Worm (Caenorhabditis elegans): Measurements from ENCODE around the gene Y73C8C.3.

DNA sequence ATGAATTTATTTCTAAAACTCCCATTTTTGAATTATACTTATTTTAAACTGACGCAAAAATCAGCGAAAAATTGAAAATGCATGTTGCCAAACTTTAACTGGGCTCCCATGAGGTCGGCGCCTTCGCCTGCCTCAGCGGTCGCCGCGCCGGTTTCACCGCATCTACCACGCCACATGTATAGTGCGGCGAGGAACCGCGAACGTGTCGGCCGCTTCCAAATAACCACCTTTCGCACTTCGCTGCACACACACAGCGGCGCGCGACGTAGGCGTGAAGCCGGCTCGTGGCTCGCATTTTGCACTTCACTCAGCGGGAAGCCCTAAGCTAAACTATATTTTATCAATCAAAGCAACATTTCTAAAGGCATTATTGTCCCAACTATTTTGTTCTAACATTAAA lies 14.5 kb upstream of the Y73C8C.3 start:
- no peak for TF ChIP-seq lsy-2 (tag; optimal IDR thresholded peaks at IDR 0.05)
- no peak for TF ChIP-seq nhr-77 (tag; optimal IDR thresholded peaks at IDR 0.05)
- no peak for TF ChIP-seq snpc-4 (tag; optimal IDR thresholded peaks at IDR 0.05)
- no peak for TF ChIP-seq ztf-4 (tag; optimal IDR thresholded peaks at IDR 0.05)
- no peak for TF ChIP-seq unc-55 (GFP tag; optimal IDR thresholded peaks at IDR 0.05)
- no peak for TF ChIP-seq nhr-23 (tag; optimal IDR thresholded peaks at IDR 0.05)

Data from whole organism, L2 larva.